Worm (Caenorhabditis elegans): ENCODE measurements around the gene ZC395.11.

- TF ChIP-seq nhr-11 (tag; optimal IDR thresholded peaks at IDR 0.05) (no peak), pqm-1 (tag; optimal IDR thresholded peaks at IDR 0.05) (no peak)
Measured at ce11 chrIII:5334517-5335049, 48.5 kb upstream of the ZC395.11 start.

Data from whole organism, L3 larva.